Fruit fly (Drosophila melanogaster) whole organism, prepupa: Measurements from ENCODE around the gene CG5274.

Experiments used
- Blimp-1 ChIP-seq: fragments of 200-800 bp; sonication (Bioruptor generic); optimal IDR thresholded peaks from 3 replicates; lab custom pipeline; 2017; ENCODE audit warnings: missing biosample characterization, missing genetic modification characterization, mild to moderate bottlenecking, moderate library complexity, missing genetic modification reagents
- CG10631 ChIP-seq: fragments of 200-800 bp; sonication (Bioruptor generic); optimal IDR thresholded peaks from 2 replicates; lab custom pipeline; 2016; ENCODE audit warnings: missing biosample characterization, missing genetic modification characterization
- CG10669 ChIP-seq: fragments of 200-800 bp; sonication (Bioruptor generic); optimal IDR thresholded peaks from 3 replicates; lab custom pipeline; 2018; ENCODE audit warnings: missing biosample characterization, mild to moderate bottlenecking, missing genetic modification characterization, moderate library complexity
- CG11762 ChIP-seq: fragments of 200-800 bp; sonication (Bioruptor generic); optimal IDR thresholded peaks from 3 replicates; lab custom pipeline; 2016; ENCODE audit warnings: missing biosample characterization, missing genetic modification characterization; ENCODE audit not compliant: insufficient read depth
- CG15336 ChIP-seq: fragments of 200-800 bp; sonication (Bioruptor generic); IDR thresholded peaks from 2 replicates; pipeline ENCODE4 v1.3.6; 2022; ENCODE audit warnings: missing biosample characterization, missing genetic modification characterization
- CG1621 ChIP-seq: fragments of 200-800 bp; sonication (Bioruptor generic); optimal IDR thresholded peaks from 3 replicates; lab custom pipeline; 2018; ENCODE audit warnings: missing biosample characterization, mild to moderate bottlenecking, missing genetic modification characterization
- CG16779 ChIP-seq: fragments of 200-800 bp; sonication (Bioruptor generic); optimal IDR thresholded peaks from 3 replicates; lab custom pipeline; 2017; ENCODE audit warnings: missing biosample characterization, mild to moderate bottlenecking, missing genetic modification characterization
- CG3032 ChIP-seq: fragments of 200-800 bp; optimal IDR thresholded peaks from 2 replicates; lab custom pipeline; 2019; ENCODE audit warnings: missing biosample characterization, mild to moderate bottlenecking, missing genetic modification characterization, moderate library complexity
- CG31627 ChIP-seq: fragments of 200-800 bp; sonication (Bioruptor generic); optimal IDR thresholded peaks from 3 replicates; lab custom pipeline; 2016; ENCODE audit warnings: missing biosample characterization, missing genetic modification characterization
- CG32006 ChIP-seq: fragments of 200-800 bp; sonication (Bioruptor generic); optimal IDR thresholded peaks from 3 replicates; lab custom pipeline; 2017; ENCODE audit warnings: missing biosample characterization, mild to moderate bottlenecking, missing genetic modification characterization
- CG34406 ChIP-seq: fragments of 200-800 bp; sonication (Bioruptor generic); optimal IDR thresholded peaks from 3 replicates; lab custom pipeline; 2016; ENCODE audit warnings: missing biosample characterization, missing genetic modification characterization
- CG3919 ChIP-seq: fragments of 200-800 bp; sonication (Bioruptor generic); optimal IDR thresholded peaks from 3 replicates; lab custom pipeline; 2016; ENCODE audit warnings: missing biosample characterization, missing genetic modification characterization
- CG6163 ChIP-seq: fragments of 200-800 bp; sonication (Bioruptor generic); IDR thresholded peaks from 3 replicates; pipeline ENCODE4 v1.3.6; 2022; ENCODE audit warnings: missing biosample characterization, missing genetic modification characterization
- CG6808 ChIP-seq: fragments of 200-800 bp; sonication (Bioruptor generic); optimal IDR thresholded peaks from 3 replicates; lab custom pipeline; 2017; ENCODE audit warnings: missing biosample characterization, missing genetic modification characterization, mild to moderate bottlenecking, moderate library complexity, missing genetic modification reagents
- CG6854 ChIP-seq: fragments of 200-800 bp; sonication (Bioruptor generic); optimal IDR thresholded peaks from 2 replicates; lab custom pipeline; 2017; ENCODE audit warnings: missing biosample characterization, mild to moderate bottlenecking, missing genetic modification characterization
- CG7368 ChIP-seq: fragments of 200-800 bp; sonication (Bioruptor generic); optimal IDR thresholded peaks from 3 replicates; lab custom pipeline; 2016; ENCODE audit warnings: missing biosample characterization, missing genetic modification characterization
- CG8319 ChIP-seq: fragments of 200-800 bp; sonication (Bioruptor generic); optimal IDR thresholded peaks from 3 replicates; lab custom pipeline; 2016; ENCODE audit warnings: missing biosample characterization, missing genetic modification characterization
- CG8632 ChIP-seq: fragments of 200-800 bp; sonication (Bioruptor generic); optimal IDR thresholded peaks from 3 replicates; lab custom pipeline; 2016; ENCODE audit warnings: missing biosample characterization, missing genetic modification characterization
- CG9139 ChIP-seq: fragments of 200-800 bp; sonication (Bioruptor generic); optimal IDR thresholded peaks from 3 replicates; lab custom pipeline; 2017; ENCODE audit warnings: missing biosample characterization, mild to moderate bottlenecking, missing genetic modification characterization
- Eip75B ChIP-seq: fragments of 200-800 bp; sonication (Bioruptor generic); optimal IDR thresholded peaks from 3 replicates; lab custom pipeline; 2016; ENCODE audit warnings: missing biosample characterization, missing genetic modification characterization
- Eip78C ChIP-seq: fragments of 200-800 bp; sonication (Bioruptor generic); peaks from one replicate; lab custom pipeline; 2016; ENCODE audit warnings: missing biosample characterization, missing genetic modification characterization
- Eip93F ChIP-seq: fragments of 200-800 bp; sonication (Bioruptor generic); optimal IDR thresholded peaks from 2 replicates; lab custom pipeline; 2016; ENCODE audit warnings: missing biosample characterization, mild to moderate bottlenecking, missing genetic modification characterization
- Ets21C ChIP-seq: fragments of 200-800 bp; sonication (Bioruptor generic); optimal IDR thresholded peaks from 3 replicates; lab custom pipeline; 2016; ENCODE audit warnings: missing biosample characterization, missing genetic modification characterization
- Ets96B ChIP-seq: fragments of 200-800 bp; optimal IDR thresholded peaks from 2 replicates; lab custom pipeline; 2019; ENCODE audit warnings: missing biosample characterization, mild to moderate bottlenecking, missing genetic modification characterization, moderate library complexity
- Gug ChIP-seq: fragments of 200-800 bp; sonication (Bioruptor generic); IDR thresholded peaks from 2 replicates; pipeline ENCODE4 v1.3.6; 2022; ENCODE audit warnings: missing biosample characterization, missing genetic modification characterization
- Hr39 ChIP-seq: fragments of 200-800 bp; sonication (Bioruptor generic); optimal IDR thresholded peaks from 2 replicates; lab custom pipeline; 2016; ENCODE audit warnings: missing biosample characterization, missing genetic modification characterization
- OdsH ChIP-seq: fragments of 200-800 bp; sonication (Bioruptor generic); optimal IDR thresholded peaks from 3 replicates; lab custom pipeline; 2016; ENCODE audit warnings: missing biosample characterization, missing genetic modification characterization
- Sox102F ChIP-seq: fragments of 200-800 bp; sonication (Bioruptor generic); optimal IDR thresholded peaks from 2 replicates; lab custom pipeline; 2016; ENCODE audit warnings: missing biosample characterization, mild to moderate bottlenecking, missing genetic modification characterization
- Sox14 ChIP-seq: fragments of 200-800 bp; sonication (Bioruptor generic); optimal IDR thresholded peaks from 3 replicates; lab custom pipeline; 2016; ENCODE audit warnings: missing biosample characterization, missing genetic modification characterization
- Sox15 ChIP-seq: fragments of 200-800 bp; sonication (Bioruptor generic); optimal IDR thresholded peaks from 3 replicates; lab custom pipeline; 2016; ENCODE audit warnings: missing biosample characterization, missing genetic modification characterization
- acj6 ChIP-seq: fragments of 200-800 bp; sonication (Bioruptor generic); optimal IDR thresholded peaks from 3 replicates; lab custom pipeline; 2016; ENCODE audit warnings: missing biosample characterization, missing genetic modification characterization
- cyc ChIP-seq: fragments of 200-800 bp; sonication (Bioruptor generic); optimal IDR thresholded peaks from 3 replicates; lab custom pipeline; 2016; ENCODE audit warnings: missing biosample characterization, missing genetic modification characterization
- dac ChIP-seq: fragments of 200-800 bp; sonication (Bioruptor generic); optimal IDR thresholded peaks from 2 replicates; lab custom pipeline; 2017; ENCODE audit warnings: missing biosample characterization, mild to moderate bottlenecking, missing genetic modification characterization
- eg ChIP-seq: fragments of 200-800 bp; sonication (Bioruptor generic); IDR thresholded peaks from 3 replicates; pipeline ENCODE4 v1.3.6; 2022; ENCODE audit warnings: missing biosample characterization, missing genetic modification characterization
- esn ChIP-seq: fragments of 200-800 bp; sonication (Bioruptor generic); optimal IDR thresholded peaks from 2 replicates; lab custom pipeline; 2016; ENCODE audit warnings: missing biosample characterization, mild to moderate bottlenecking, missing genetic modification characterization, moderate library complexity
- fd59A ChIP-seq: fragments of 200-800 bp; sonication (Bioruptor generic); optimal IDR thresholded peaks from 2 replicates; lab custom pipeline; 2017; ENCODE audit warnings: missing biosample characterization, mild to moderate bottlenecking, missing genetic modification characterization, missing genetic modification reagents
- fd85E ChIP-seq: fragments of 200-800 bp; sonication (Bioruptor generic); optimal IDR thresholded peaks from 3 replicates; lab custom pipeline; 2016; ENCODE audit warnings: missing biosample characterization, missing genetic modification characterization
- fkh ChIP-seq: fragments of 200-800 bp; sonication (Bioruptor generic); optimal IDR thresholded peaks from 3 replicates; lab custom pipeline; 2017; ENCODE audit warnings: missing biosample characterization, mild to moderate bottlenecking, missing genetic modification characterization, moderate library complexity
- spab ChIP-seq: fragments of 200-800 bp; sonication (Bioruptor generic); optimal IDR thresholded peaks from 2 replicates; lab custom pipeline; 2017; ENCODE audit warnings: missing biosample characterization, mild to moderate bottlenecking, missing genetic modification characterization, missing genetic modification reagents
- ss ChIP-seq, 2 experiments: fragments of 200-800 bp; sonication (Bioruptor generic); optimal IDR thresholded peaks; 2 replicates in 1 of 2; 3 replicates in 1 of 2; lab custom pipeline; 2017 to 2018; ENCODE audit warnings: mild to moderate bottlenecking in 2 of 2, missing biosample characterization in 2 of 2, missing genetic modification characterization in 2 of 2, moderate library complexity in 1 of 2
- svp ChIP-seq: fragments of 200-800 bp; sonication (Bioruptor generic); peaks from one replicate; lab custom pipeline; 2016; ENCODE audit warnings: missing biosample characterization, missing genetic modification characterization

CG5274 gene

DNA sequence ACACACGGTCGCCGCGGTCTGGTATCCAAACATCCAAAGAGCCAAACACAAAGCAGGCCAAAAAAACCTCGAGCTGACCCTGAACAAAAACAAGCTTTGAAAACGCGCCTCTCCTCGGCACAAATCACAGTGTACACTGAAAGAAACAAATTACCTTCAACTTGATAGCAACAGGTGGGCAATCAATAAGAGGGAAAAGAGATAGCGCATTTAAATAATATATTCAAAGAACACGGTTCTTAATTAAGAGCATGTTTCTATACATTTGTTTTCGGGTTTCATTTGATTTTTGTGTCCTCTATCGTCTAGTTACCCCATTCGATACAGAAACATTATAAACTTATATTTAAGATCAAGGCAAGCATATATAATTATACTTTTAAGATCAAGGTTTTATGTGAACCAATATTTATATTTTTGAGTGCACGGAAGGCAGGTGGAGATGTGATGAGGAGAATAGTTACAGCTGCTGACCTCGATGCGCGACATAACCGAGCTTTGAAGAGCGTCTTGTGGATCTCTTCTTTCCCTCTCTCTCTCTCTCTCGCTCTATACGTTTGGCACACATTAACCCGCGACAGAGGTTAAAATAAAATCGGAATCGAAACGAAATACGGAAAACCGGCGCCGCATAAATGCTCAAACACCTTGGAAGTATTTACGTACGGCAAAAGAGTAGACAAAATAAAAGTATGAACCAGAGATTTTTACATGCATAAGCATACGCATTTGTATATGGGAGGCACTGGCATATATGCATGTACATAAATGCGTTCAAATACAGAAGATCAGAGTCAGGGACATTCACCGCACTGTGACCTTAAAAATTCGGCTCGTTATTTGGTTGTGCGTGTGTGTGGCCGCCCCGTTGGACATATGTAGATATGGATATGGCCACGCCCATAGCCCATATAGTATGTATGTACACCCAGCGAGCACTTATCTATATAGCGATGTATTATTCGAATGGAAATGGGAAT, 28.9 kb downstream of the CG5274 start (continued):
- TF ChIP-seq esn (GFP tag; lab: Kevin White, UChicago) (peak; percentile 79), Ets96B (tag; lab: Kevin White, UChicago) (peak; percentile 79), fd85E (GFP tag; lab: Kevin White, UChicago) (peak; percentile 2), CG15336 (GFP tag; lab: Robert Waterston, UW) (peak; percentile 85), Eip78C (GFP tag; lab: Kevin White, UChicago) (peak; percentile 95), Blimp-1 (no peak), CG10631 (peak; percentile 82), CG9139 (peak; percentile 12), Eip93F (GFP tag; lab: Kevin White, UChicago) (peak; percentile 11), Ets21C (GFP tag; lab: Kevin White, UChicago) (peak; percentile 50), CG16779 (tag; lab: Kevin White, UChicago) (peak; percentile 69), CG8319 (GFP tag; lab: Kevin White, UChicago) (peak; percentile 69), cyc (GFP tag; lab: Kevin White, UChicago) (peak; percentile 59), CG6808 (GFP tag; lab: Kevin White, UChicago) (peak; percentile 65), Eip75B (GFP tag; lab: Kevin White, UChicago) (peak; percentile 88), Sox14 (GFP tag; lab: Kevin White, UChicago) (peak; percentile 77), CG6854 (GFP tag; lab: Kevin White, UChicago) (peak; percentile 2), fkh (peak; percentile 62), CG7368 (GFP tag; lab: Kevin White, UChicago) (peak; percentile 74), CG3032 (peak; percentile 72), CG6163 (GFP tag; lab: Robert Waterston, UW) (peak; percentile 64), CG32006 (GFP tag; lab: Kevin White, UChicago) (peak; percentile 95), CG31627 (peak; percentile 61), CG3919 (GFP tag; lab: Kevin White, UChicago) (peak; percentile 84), OdsH (GFP tag; lab: Kevin White, UChicago) (peak; percentile 79), CG11762 (GFP tag; lab: Kevin White, UChicago) (peak; percentile 77), svp (peak; percentile 89), Sox102F (GFP tag; lab: Kevin White, UChicago) (peak; percentile 78), spab (GFP tag; lab: Kevin White, UChicago) (peak; percentile 71), CG10669 (GFP tag; lab: Kevin White, UChicago) (peak; percentile 70), fd59A (GFP tag; lab: Kevin White, UChicago) (peak; percentile 75), CG1621 (tag; lab: Kevin White, UChicago) (peak; percentile 39), acj6 (peak; percentile 81), Hr39 (GFP tag; lab: Kevin White, UChicago) (peak; percentile 65)
- TF ChIP-seq, all 60 proteins: peak for 58

DNA sequence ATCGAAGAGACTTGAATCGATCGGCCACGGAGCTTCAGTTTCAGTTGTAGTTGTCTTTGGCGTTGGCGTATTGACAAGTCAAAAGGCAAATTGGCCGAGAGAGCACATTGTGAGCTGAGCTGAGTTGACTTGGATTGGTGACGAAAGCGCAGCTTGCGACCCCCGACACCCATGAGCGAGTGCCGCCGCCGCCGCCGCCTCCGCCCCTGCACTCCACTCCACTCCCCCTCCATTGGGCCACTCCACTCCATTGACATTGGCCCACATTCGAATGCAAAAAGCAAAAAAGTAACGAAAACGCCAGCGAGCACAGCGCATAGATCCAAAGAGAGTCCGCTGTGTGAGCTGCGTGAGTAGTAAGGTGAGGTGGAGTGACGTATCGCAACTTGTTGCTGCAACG, 29.7 kb downstream of the CG5274 start:
- TF ChIP-seq CG6854 (GFP tag; lab: Kevin White, UChicago) (no peak), Sox15 (GFP tag; lab: Kevin White, UChicago) (no peak), dac (GFP tag; lab: Kevin White, UChicago) (no peak), Sox102F (GFP tag; lab: Kevin White, UChicago) (no peak), ss (GFP tag; optimal IDR thresholded peaks at IDR 0.05; lab: Kevin White, UChicago) (no peak), Ets21C (GFP tag; lab: Kevin White, UChicago) (no peak), CG3032 (no peak), Eip93F (GFP tag; lab: Kevin White, UChicago) (no peak), CG8632 (GFP tag; lab: Kevin White, UChicago) (no peak), Gug (GFP tag; lab: Robert Waterston, UW) (no peak), eg (GFP tag; lab: Robert Waterston, UW) (no peak), Blimp-1 (no peak), acj6 (no peak), CG34406 (GFP tag; lab: Kevin White, UChicago) (no peak)
